Fruit fly (Drosophila melanogaster) whole organism, embryonic: Measurements from ENCODE around the gene CG42366.

Source experiments
- ATbp ChIP-seq: fragments of 200-800 bp; sonication (Bioruptor generic); optimal IDR thresholded peaks from 2 replicates; lab custom pipeline; 2017; ENCODE audit warnings: missing biosample characterization, mild to moderate bottlenecking, missing genetic modification characterization, missing genetic modification reagents
- B-H1 ChIP-seq: fragments of 200-800 bp; sonication (Bioruptor generic); IDR thresholded peaks from 3 replicates; pipeline ENCODE4 v1.3.6; 2022; ENCODE audit warnings: missing biosample characterization, missing genetic modification characterization
- B-H2 ChIP-seq: fragments of 200-800 bp; sonication (Bioruptor generic); optimal IDR thresholded peaks from 2 replicates; lab custom pipeline; 2018; ENCODE audit warnings: missing biosample characterization, mild to moderate bottlenecking, missing genetic modification characterization
- CG11695 ChIP-seq: fragments of 200-800 bp; sonication (Bioruptor generic); IDR thresholded peaks from 3 replicates; pipeline ENCODE4 v1.3.6; 2022; ENCODE audit warnings: missing biosample characterization, missing genetic modification characterization
- CG11696 ChIP-seq: fragments of 200-800 bp; sonication (Bioruptor generic); IDR thresholded peaks from 2 replicates; pipeline ENCODE4 v1.3.6; 2022; ENCODE audit warnings: missing biosample characterization, missing genetic modification characterization
- CG13287 ChIP-seq: fragments of 200-800 bp; sonication (Bioruptor generic); IDR thresholded peaks from 2 replicates; pipeline ENCODE4 v1.3.6; 2022; ENCODE audit warnings: missing biosample characterization, missing genetic modification characterization; ENCODE audit not compliant: partially characterized antibody
- CG13894 ChIP-seq: fragments of 200-800 bp; sonication (Bioruptor generic); optimal IDR thresholded peaks from 3 replicates; lab custom pipeline; 2018; ENCODE audit warnings: missing biosample characterization, mild to moderate bottlenecking, missing genetic modification characterization, moderate library complexity
- CG14860 ChIP-seq: fragments of 200-800 bp; sonication (Bioruptor generic); IDR thresholded peaks from 3 replicates; pipeline ENCODE4 v1.3.6; 2022; ENCODE audit warnings: missing biosample characterization, missing genetic modification characterization; ENCODE audit not compliant: partially characterized antibody
- CG15269 ChIP-seq: fragments of 200-800 bp; sonication (Bioruptor generic); optimal IDR thresholded peaks from 2 replicates; lab custom pipeline; 2018; ENCODE audit warnings: missing biosample characterization, mild to moderate bottlenecking, missing genetic modification characterization, moderate library complexity
- CG15514 ChIP-seq: fragments of 200-800 bp; sonication (Bioruptor generic); optimal IDR thresholded peaks from 3 replicates; lab custom pipeline; 2017; ENCODE audit warnings: missing biosample characterization, missing genetic modification characterization, mild to moderate bottlenecking, moderate library complexity, missing genetic modification reagents
- CG18599 ChIP-seq: fragments of 200-800 bp; sonication (Bioruptor generic); optimal IDR thresholded peaks from 3 replicates; lab custom pipeline; 2017; ENCODE audit warnings: missing biosample characterization, missing genetic modification characterization, mild to moderate bottlenecking, moderate library complexity, missing genetic modification reagents
- CG3163 ChIP-seq: fragments of 200-800 bp; sonication (Bioruptor generic); optimal IDR thresholded peaks from 3 replicates; lab custom pipeline; 2016; ENCODE audit warnings: missing biosample characterization, missing genetic modification characterization
- CG33557 ChIP-seq: fragments of 200-800 bp; sonication (Bioruptor generic); optimal IDR thresholded peaks from 2 replicates; lab custom pipeline; 2019; ENCODE audit warnings: missing biosample characterization, mild to moderate bottlenecking, missing genetic modification characterization, moderate library complexity
- CG3995 ChIP-seq: fragments of 200-800 bp; sonication (Bioruptor generic); optimal IDR thresholded peaks from 3 replicates; lab custom pipeline; 2016; ENCODE audit warnings: missing biosample characterization, missing genetic modification characterization
- CG4328 ChIP-seq: fragments of 200-800 bp; sonication (Bioruptor generic); optimal IDR thresholded peaks from 3 replicates; lab custom pipeline; 2017; ENCODE audit warnings: missing biosample characterization, missing genetic modification reagents, missing genetic modification characterization
- CG43689 ChIP-seq: fragments of 200-800 bp; sonication (Bioruptor generic); IDR thresholded peaks from 2 replicates; pipeline ENCODE4 v1.3.6; 2022; ENCODE audit warnings: missing biosample characterization, missing genetic modification characterization
- CG4424 ChIP-seq: fragments of 200-800 bp; sonication (Bioruptor generic); optimal IDR thresholded peaks from 3 replicates; lab custom pipeline; 2016; ENCODE audit warnings: missing biosample characterization, missing genetic modification characterization
- CG5953 ChIP-seq: fragments of 200-800 bp; sonication (Bioruptor generic); IDR thresholded peaks from 2 replicates; pipeline ENCODE4 v1.3.6; 2022; ENCODE audit warnings: missing biosample characterization, missing genetic modification characterization
- CG6854 ChIP-seq: fragments of 200-800 bp; sonication (Bioruptor generic); optimal IDR thresholded peaks from 3 replicates; lab custom pipeline; 2017; ENCODE audit warnings: missing biosample characterization, mild to moderate bottlenecking, missing genetic modification characterization
- CG9932 ChIP-seq: fragments of 200-800 bp; sonication (Bioruptor generic); IDR thresholded peaks from 2 replicates; pipeline ENCODE4 v1.3.6; 2022; ENCODE audit warnings: missing biosample characterization, missing genetic modification characterization
- CrebB ChIP-seq: fragments of 200-800 bp; sonication (Bioruptor generic); optimal IDR thresholded peaks from 3 replicates; lab custom pipeline; 2018; ENCODE audit warnings: missing biosample characterization, mild to moderate bottlenecking, missing genetic modification characterization
- Dbx ChIP-seq: fragments of 200-800 bp; sonication (Bioruptor generic); IDR thresholded peaks from 3 replicates; pipeline ENCODE4 v1.3.6; 2022; ENCODE audit warnings: missing biosample characterization, missing genetic modification characterization
- Dref ChIP-seq: fragments of 200-800 bp; sonication (Bioruptor generic); IDR thresholded peaks from 2 replicates; pipeline ENCODE4 v1.3.6; 2022; ENCODE audit warnings: missing biosample characterization, missing genetic modification characterization
- Drgx ChIP-seq: fragments of 200-800 bp; sonication (Bioruptor generic); IDR thresholded peaks from 2 replicates; pipeline ENCODE4 v1.3.6; 2022; ENCODE audit warnings: missing biosample characterization, missing genetic modification characterization
- HmgZ ChIP-seq: fragments of 200-800 bp; sonication (Bioruptor generic); optimal IDR thresholded peaks from 2 replicates; lab custom pipeline; 2018; ENCODE audit warnings: missing biosample characterization, mild to moderate bottlenecking, missing genetic modification characterization
- Med ChIP-seq: fragments of 200-800 bp; sonication (Bioruptor generic); peaks from one replicate; lab custom pipeline; 2016; ENCODE audit warnings: missing biosample characterization, missing genetic modification characterization, mild to moderate bottlenecking, inconsistent platforms, moderate library complexity
- Mrtf ChIP-seq: fragments of 200-800 bp; sonication (Bioruptor generic); IDR thresholded peaks from 3 replicates; pipeline ENCODE4 v1.3.6; 2022; ENCODE audit warnings: missing biosample characterization, missing genetic modification characterization
- Oaz ChIP-seq: fragments of 200-800 bp; sonication (Bioruptor generic); IDR thresholded peaks from 2 replicates; pipeline ENCODE4 v1.3.6; 2022; ENCODE audit warnings: missing biosample characterization, missing genetic modification characterization
- Opbp ChIP-seq: fragments of 200-800 bp; sonication (Bioruptor generic); IDR thresholded peaks from 3 replicates; pipeline ENCODE4 v1.3.6; 2022; ENCODE audit warnings: missing biosample characterization, missing genetic modification characterization; ENCODE audit not compliant: partially characterized antibody
- PHDP ChIP-seq: fragments of 200-800 bp; sonication (Bioruptor generic); optimal IDR thresholded peaks from 3 replicates; lab custom pipeline; 2018; ENCODE audit warnings: missing biosample characterization, mild to moderate bottlenecking, missing genetic modification characterization, moderate library complexity
- br ChIP-seq: fragments of >200 bp; optimal IDR thresholded peaks from 2 replicates; lab custom pipeline; 2017
- caup ChIP-seq: fragments of 200-800 bp; sonication (Bioruptor generic); optimal IDR thresholded peaks from 3 replicates; lab custom pipeline; 2017; ENCODE audit warnings: missing biosample characterization, mild to moderate bottlenecking, missing genetic modification characterization, moderate library complexity; ENCODE audit not compliant: severe bottlenecking
- cg ChIP-seq: fragments of 200-800 bp; sonication (Bioruptor generic); optimal IDR thresholded peaks from 3 replicates; lab custom pipeline; 2019; ENCODE audit warnings: missing biosample characterization, mild to moderate bottlenecking, missing genetic modification characterization, moderate library complexity
- chinmo ChIP-seq: fragments of 200-800 bp; sonication (Bioruptor generic); IDR thresholded peaks from 4 replicates; pipeline ENCODE4 v1.3.6; 2022; ENCODE audit warnings: missing biosample characterization, missing genetic modification characterization; ENCODE audit not compliant: partially characterized antibody
- chn ChIP-seq: fragments of 200-800 bp; sonication (Bioruptor generic); optimal IDR thresholded peaks from 2 replicates; lab custom pipeline; 2016; ENCODE audit warnings: missing biosample characterization, missing genetic modification characterization
- cwo ChIP-seq: fragments of 200-800 bp; sonication (Bioruptor generic); optimal IDR thresholded peaks from 3 replicates; lab custom pipeline; 2017; ENCODE audit warnings: missing biosample characterization, missing genetic modification characterization, mild to moderate bottlenecking, moderate library complexity, missing genetic modification reagents
- ems ChIP-seq: fragments of 200-800 bp; sonication (Bioruptor generic); optimal IDR thresholded peaks from 3 replicates; lab custom pipeline; 2016; ENCODE audit warnings: missing biosample characterization, missing genetic modification characterization
- exex ChIP-seq: fragments of 200-800 bp; sonication (Bioruptor generic); optimal IDR thresholded peaks from 4 replicates; lab custom pipeline; 2018; ENCODE audit warnings: missing biosample characterization, mild to moderate bottlenecking, missing genetic modification characterization, moderate library complexity
- kni ChIP-seq: fragments of 200-800 bp; sonication (Bioruptor generic); optimal IDR thresholded peaks from 3 replicates; lab custom pipeline; 2017; ENCODE audit warnings: mild to moderate bottlenecking, missing biosample characterization, missing genetic modification reagents, missing genetic modification characterization
- lbe ChIP-seq: fragments of 200-800 bp; sonication (Bioruptor generic); optimal IDR thresholded peaks from 2 replicates; lab custom pipeline; 2016; ENCODE audit warnings: missing biosample characterization, mild to moderate bottlenecking, missing genetic modification characterization
- nom ChIP-seq: fragments of 200-800 bp; sonication (Bioruptor generic); optimal IDR thresholded peaks from 2 replicates; lab custom pipeline; 2017; ENCODE audit warnings: missing biosample characterization, missing genetic modification characterization, mild to moderate bottlenecking, moderate library complexity, missing genetic modification reagents
- pfk ChIP-seq: fragments of 200-800 bp; sonication (Bioruptor generic); optimal IDR thresholded peaks from 2 replicates; lab custom pipeline; 2018; ENCODE audit warnings: missing biosample characterization, mild to moderate bottlenecking, missing genetic modification characterization, moderate library complexity
- prd ChIP-seq, 3 experiments: fragments of >200 bp in 2 of 3; fragments of 200-800 bp in 1 of 3; sonication (Bioruptor generic) in 1 of 3; optimal IDR thresholded peaks in 2 of 3; IDR thresholded peaks in 1 of 3; 2 replicates in 2 of 3; 3 replicates in 1 of 3; pipeline versions ENCODE4 v1.3.6 to Lab custom; 2017 to 2022; ENCODE audit warnings: missing biosample characterization in 1 of 3, missing genetic modification characterization in 1 of 3
- pzg ChIP-seq: fragments of 200-800 bp; sonication (Bioruptor generic); optimal IDR thresholded peaks from 3 replicates; lab custom pipeline; 2018; ENCODE audit warnings: missing biosample characterization, mild to moderate bottlenecking, missing genetic modification characterization, moderate library complexity
- sd ChIP-seq: fragments of 200-800 bp; sonication (Bioruptor generic); optimal IDR thresholded peaks from 3 replicates; lab custom pipeline; 2018; ENCODE audit warnings: missing biosample characterization, mild to moderate bottlenecking, missing genetic modification characterization, moderate library complexity
- so ChIP-seq: fragments of 200-800 bp; sonication (Bioruptor generic); IDR thresholded peaks from 3 replicates; pipeline ENCODE4 v1.3.6; 2022; ENCODE audit warnings: missing biosample characterization, missing genetic modification characterization
- sob ChIP-seq: fragments of 200-800 bp; sonication (Bioruptor generic); IDR thresholded peaks from 2 replicates; pipeline ENCODE4 v1.3.6; 2022; ENCODE audit warnings: missing biosample characterization, missing genetic modification characterization
- sug ChIP-seq: fragments of 200-800 bp; optimal IDR thresholded peaks from 2 replicates; lab custom pipeline; 2019; ENCODE audit warnings: missing biosample characterization, mild to moderate bottlenecking, missing genetic modification characterization, moderate library complexity
- tgo ChIP-seq: fragments of 200-800 bp; sonication (Bioruptor generic); IDR thresholded peaks from 3 replicates; pipeline ENCODE4 v1.3.6; 2022; ENCODE audit warnings: missing biosample characterization, missing genetic modification characterization

Gene CG42366

dm6 chr2L:9947265-9947664 is 22.3 kb downstream of the CG42366 start, which contains the start of gene CG5853 (continued):
- TF ChIP-seq CG43689 (GFP tag; lab: Robert Waterston, UW) (no peak), HmgZ (tag; lab: Kevin White, UChicago) (peak; percentile 59), Oaz (GFP tag; lab: Robert Waterston, UW) (no peak), sug (peak; percentile 76), CG13894 (tag; lab: Kevin White, UChicago) (peak; percentile 83), cwo (GFP tag; lab: Kevin White, UChicago) (peak; percentile 19), lbe (GFP tag; lab: Kevin White, UChicago) (peak; percentile 49), CG15514 (GFP tag; lab: Kevin White, UChicago) (peak; percentile 25), prd (optimal IDR thresholded peaks at IDR 0.05; lab: Kevin White, UChicago) (no peak), prd (GFP tag; IDR thresholded peaks at IDR 0.05; lab: Robert Waterston, UW) (no peak), Dbx (GFP tag; lab: Robert Waterston, UW) (0 out of 3 replicates have a peak, but pooled peaks have one; percentile 39), CG15269 (tag; lab: Kevin White, UChicago) (peak; percentile 2), CG11695 (0 out of 3 replicates have a peak, but pooled peaks have one; percentile 30), CG6854 (GFP tag; lab: Kevin White, UChicago) (no peak), sd (peak; percentile 11), CG3163 (GFP tag; lab: Kevin White, UChicago) (peak; percentile 25), CG4328 (GFP tag; lab: Kevin White, UChicago) (no peak), CG3995 (GFP tag; lab: Kevin White, UChicago) (peak; percentile 85), br (lab: Kevin White, UChicago) (no peak), sob (GFP tag; lab: Robert Waterston, UW) (peak; percentile 51; the same call in 1 of the 2 replicates), exex (peak; percentile 51), PHDP (tag; lab: Kevin White, UChicago) (peak; percentile 4), CG9932 (0 out of 2 replicates have a peak, but pooled peaks have one; percentile 20), ems (GFP tag; lab: Kevin White, UChicago) (no peak), B-H1 (GFP tag; lab: Robert Waterston, UW) (no peak), Drgx (peak; percentile 36), chinmo (GFP tag; lab: Robert Waterston, UW) (peak; percentile 87; the same call in 3 of the 4 replicates), chn (no peak), tgo (no peak), Med (GFP tag; lab: Kevin White, UChicago) (peak; percentile 70), CG18599 (GFP tag; lab: Kevin White, UChicago) (peak; percentile 43), so (GFP tag; lab: Robert Waterston, UW) (peak; percentile 19; the same call in 1 of the 3 replicates), Dref (GFP tag; lab: Robert Waterston, UW) (peak; percentile 34; the same call in 1 of the 2 replicates), CG11696 (GFP tag; lab: Robert Waterston, UW) (no peak), nom (GFP tag; lab: Kevin White, UChicago) (peak; percentile 74), cg (GFP tag; lab: Kevin White, UChicago) (peak; percentile 39), CG33557 (GFP tag; lab: Kevin White, UChicago) (no peak), Mrtf (GFP tag; lab: Robert Waterston, UW) (0 out of 3 replicates have a peak, but pooled peaks have one; percentile 11), Opbp (0 out of 3 replicates have a peak, but pooled peaks have one; percentile 7), CG5953 (peak; percentile 37; the same call in 1 of the 2 replicates), pfk (GFP tag; lab: Kevin White, UChicago) (no peak), B-H2 (GFP tag; lab: Kevin White, UChicago) (peak; percentile 63), caup (GFP tag; lab: Kevin White, UChicago) (peak; percentile 36), pzg (GFP tag; lab: Kevin White, UChicago) (peak; percentile 11), CG4424 (GFP tag; lab: Kevin White, UChicago) (no peak), ATbp (no peak), CG14860 (GFP tag; lab: Robert Waterston, UW) (no peak), kni (peak; percentile 67), CrebB (tag; lab: Kevin White, UChicago) (peak; percentile 0), CG13287 (peak; percentile 12; the same call in 1 of the 2 replicates)
